Worm (Caenorhabditis elegans) whole organism, L4/young adult: ENCODE data around the gene emb-1.

Source experiments
- W03F9.2 ChIP-seq: fragments of 150-350 bp; optimal IDR thresholded peaks from 2 replicates; lab custom pipeline; 2014; ENCODE audit warnings: missing biosample characterization, missing genetic modification characterization
- dao-5 ChIP-seq: sonication (generic microtip); optimal IDR thresholded peaks from 2 replicates; lab custom pipeline; 2016; ENCODE audit warnings: missing genotype, missing genetic modification characterization, moderate library complexity, missing compliant biosample characterization
- him-1 ChIP-seq: sonication (generic microtip); optimal IDR thresholded peaks from 2 replicates; lab custom pipeline; 2016; ENCODE audit warnings: missing genotype, missing genetic modification reagents, missing genetic modification characterization, missing compliant biosample characterization

ce11 chrIII:5196298-5197045 is 23.2 kb downstream of the emb-1 start:
- no peak for TF ChIP-seq W03F9.2
- TF ChIP-seq him-1 (tag; lab: Kevin White, UChicago), result no peak
- no peak for TF ChIP-seq dao-5
